Worm (Caenorhabditis elegans): ENCODE measurements around the gene Y6E2A.10.

ce11 chrV:15685599-15685998 lies 44.8 kb downstream of the Y6E2A.10 start, which contains the start of gene nhr-196:
- TF ChIP-seq egl-27 (tag; optimal IDR thresholded peaks at IDR 0.05), result no peak
- TF ChIP-seq dmd-8 (GFP tag; IDR thresholded peaks at IDR 0.05), result no peak
- no peak for TF ChIP-seq aha-1 (tag)
- TF ChIP-seq jun-1 (tag; optimal IDR thresholded peaks at IDR 0.05), result no peak

Data from whole organism, L4 larva.